Worm (Caenorhabditis elegans) whole organism, L1 larva: ENCODE data around the gene arp-11.

Experiments
- aly-2 ChIP-seq: fragments of 150-350 bp; optimal IDR thresholded peaks from 2 replicates; lab custom pipeline; 2014; ENCODE audit warnings: missing biosample characterization, missing genetic modification characterization
- sptf-1 ChIP-seq: fragments of 150-350 bp; optimal IDR thresholded peaks from 2 replicates; lab custom pipeline; 2014; ENCODE audit warnings: missing biosample characterization, missing genetic modification characterization
- ztf-4 ChIP-seq: fragments of 150-350 bp; optimal IDR thresholded peaks from 2 replicates; lab custom pipeline; 2014; ENCODE audit warnings: missing biosample characterization, missing genetic modification characterization

DNA sequence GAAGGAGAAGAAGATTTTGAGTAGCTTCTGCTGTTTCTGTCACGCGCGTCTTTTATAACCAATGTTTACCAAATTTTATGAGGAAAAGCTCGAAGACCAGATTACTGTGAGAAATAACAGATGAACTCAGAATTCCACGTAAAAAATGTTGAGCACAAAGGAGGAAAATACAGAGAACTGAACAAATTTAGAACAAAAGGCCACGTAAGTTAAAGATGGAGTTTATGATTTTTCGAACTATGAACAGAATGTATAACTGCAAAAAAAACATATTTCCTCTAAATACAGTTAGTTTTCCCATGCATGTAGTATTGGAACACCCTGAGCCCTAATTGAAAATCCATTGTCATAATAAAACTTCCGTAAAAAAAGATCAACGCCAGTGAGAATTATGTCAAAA, 38.8 kb upstream of the arp-11 start, which contains the start of gene exc-9:
- TF ChIP-seq sptf-1 (tag; lab: Kevin White, UChicago) (no peak), aly-2 (no peak), ztf-4 (no peak)
